Worm (Caenorhabditis elegans) whole organism, L4 larva: ENCODE results near the gene T23F11.11.

Experiments used
- D1046.2 ChIP-seq: fragments of 200-800 bp; sonication (Bioruptor generic); IDR thresholded peaks from 2 replicates; pipeline ENCODE4 v1.3.6; 2022; ENCODE audit warnings: missing genetic modification characterization, missing compliant biosample characterization
- F44E2.7 ChIP-seq: fragments of 200-800 bp; sonication (Bioruptor generic); IDR thresholded peaks from 2 replicates; pipeline ENCODE4 v2.1.2; 2022; ENCODE audit warnings: missing genetic modification characterization, missing compliant biosample characterization
- Y105C5A.15 ChIP-seq: fragments of 200-800 bp; sonication (Bioruptor generic); IDR thresholded peaks from 2 replicates; pipeline ENCODE4 v1.3.6; 2022; ENCODE audit warnings: missing genetic modification characterization, missing compliant biosample characterization
- Y48G9A.11 ChIP-seq: fragments of 200-800 bp; sonication (Bioruptor generic); IDR thresholded peaks from 2 replicates; pipeline ENCODE4 v1.3.6; 2022; ENCODE audit warnings: missing genetic modification reagents, missing genetic modification characterization, missing compliant biosample characterization
- aha-1 ChIP-seq: fragments of 150-350 bp; peaks from one replicate; lab custom pipeline; 2014; ENCODE audit warnings: missing biosample characterization, missing genetic modification characterization
- arid-1 ChIP-seq: fragments of 200-800 bp; sonication (Bioruptor generic); conservative IDR thresholded peaks from 2 replicates; pipeline ENCODE4 v1.3.6; 2022; ENCODE audit warnings: missing genetic modification reagents, missing genetic modification characterization, missing compliant biosample characterization
- ceh-20 ChIP-seq: fragments of 200-800 bp; sonication (Bioruptor generic); IDR thresholded peaks from 2 replicates; pipeline ENCODE4 v1.3.6; 2022; ENCODE audit warnings: missing genetic modification reagents, missing genetic modification characterization, missing compliant biosample characterization
- ceh-28 ChIP-seq: fragments of 150-350 bp; optimal IDR thresholded peaks from 2 replicates; lab custom pipeline; 2014; ENCODE audit warnings: missing biosample characterization, missing genetic modification reagents, missing genetic modification characterization
- ceh-32 ChIP-seq: sonication (generic microtip); optimal IDR thresholded peaks from 2 replicates; lab custom pipeline; 2016; ENCODE audit warnings: mild to moderate bottlenecking, missing genetic modification characterization, missing compliant biosample characterization; ENCODE audit not compliant: poor library complexity
- ceh-44 ChIP-seq: fragments of 200-800 bp; sonication (Bioruptor generic); IDR thresholded peaks from 2 replicates; pipeline ENCODE4 v1.3.6; 2022; ENCODE audit warnings: missing genetic modification reagents, missing genetic modification characterization, missing compliant biosample characterization
- ces-1 ChIP-seq: fragments of 150-350 bp; sonication (generic microtip); optimal IDR thresholded peaks from 4 replicates; lab custom pipeline; 2014; ENCODE audit warnings: missing biosample characterization, missing genetic modification reagents, missing genetic modification characterization
- ctbp-1 ChIP-seq: fragments of 200-800 bp; sonication (Bioruptor generic); IDR thresholded peaks from 2 replicates; pipeline ENCODE4 v1.3.6; 2022; ENCODE audit warnings: missing genetic modification reagents, missing genetic modification characterization, missing compliant biosample characterization
- daf-16 ChIP-seq, 3 experiments: sonication (generic microtip); optimal IDR thresholded peaks; 2 replicates each; lab custom pipeline; 2016 to 2017; ENCODE audit warnings: missing genetic modification characterization in 3 of 3, missing genetic modification reagents in 3 of 3, mild to moderate bottlenecking in 2 of 3, missing compliant biosample characterization in 2 of 3, missing biosample characterization in 1 of 3, moderate library complexity in 1 of 3
- daf-19 ChIP-seq: fragments of 200-800 bp; sonication (Bioruptor generic); conservative IDR thresholded peaks from 2 replicates; pipeline ENCODE4 v1.3.6; 2022; ENCODE audit warnings: missing genetic modification characterization, missing compliant biosample characterization
- daf-8 ChIP-seq: fragments of 200-800 bp; sonication (Bioruptor generic); IDR thresholded peaks from 2 replicates; pipeline ENCODE4 v1.3.6; 2022; ENCODE audit warnings: missing genetic modification characterization, missing compliant biosample characterization
- dmd-8 ChIP-seq: fragments of 200-800 bp; sonication (Bioruptor generic); IDR thresholded peaks from 2 replicates; pipeline ENCODE4 v1.3.6; 2022; ENCODE audit warnings: missing genetic modification characterization, missing compliant biosample characterization
- dmd-9 ChIP-seq: fragments of 200-800 bp; sonication (Bioruptor generic); IDR thresholded peaks from 2 replicates; pipeline ENCODE4 v1.3.6; 2022; ENCODE audit warnings: missing genetic modification reagents, missing genetic modification characterization, missing compliant biosample characterization
- dpl-1 ChIP-seq: fragments of 150-350 bp; optimal IDR thresholded peaks from 2 replicates; lab custom pipeline; 2014; ENCODE audit warnings: missing biosample characterization, missing genetic modification reagents, missing genetic modification characterization
- dve-1 ChIP-seq: sonication (generic microtip); optimal IDR thresholded peaks from 2 replicates; lab custom pipeline; 2017; ENCODE audit warnings: antibody characterized with exemption, mild to moderate bottlenecking, missing genetic modification characterization, missing compliant biosample characterization; ENCODE audit not compliant: insufficient read depth
- egl-27 ChIP-seq: sonication (generic microtip); optimal IDR thresholded peaks from 3 replicates; lab custom pipeline; 2017; ENCODE audit warnings: missing biosample characterization, missing genetic modification reagents, missing genetic modification characterization
- fkh-10 ChIP-seq: fragments of 150-350 bp; optimal IDR thresholded peaks from 2 replicates; lab custom pipeline; 2014; ENCODE audit warnings: missing biosample characterization, missing genetic modification reagents, missing genetic modification characterization
- fos-1 ChIP-seq: fragments of 150-350 bp; optimal IDR thresholded peaks from 2 replicates; lab custom pipeline; 2014; ENCODE audit warnings: missing biosample characterization, missing genetic modification characterization
- hif-1 ChIP-seq, 2 experiments: sonication (generic microtip); optimal IDR thresholded peaks; 2 replicates each; lab custom pipeline; 2016 to 2017; ENCODE audit warnings: missing compliant biosample characterization in 2 of 2, missing genetic modification characterization in 2 of 2, missing genetic modification reagents in 2 of 2, missing genotype in 2 of 2, mild to moderate bottlenecking in 1 of 2
- hlh-11 ChIP-seq: fragments of 200-800 bp; sonication (Bioruptor generic); optimal IDR thresholded peaks from 2 replicates; lab custom pipeline; 2018; ENCODE audit warnings: mild to moderate bottlenecking, missing genetic modification characterization, missing compliant biosample characterization
- hmg-1.1 ChIP-seq: fragments of 200-800 bp; sonication (Bioruptor generic); IDR thresholded peaks from 2 replicates; pipeline ENCODE4 v1.3.6; 2022; ENCODE audit warnings: missing genetic modification reagents, missing genetic modification characterization, missing compliant biosample characterization
- jun-1 ChIP-seq: fragments of 150-350 bp; optimal IDR thresholded peaks from 2 replicates; lab custom pipeline; 2014; ENCODE audit warnings: missing biosample characterization, missing genetic modification reagents, missing genetic modification characterization
- lim-7 ChIP-seq: fragments of 200-800 bp; sonication (Bioruptor generic); IDR thresholded peaks from 2 replicates; pipeline ENCODE4 v1.3.6; 2022; ENCODE audit warnings: missing genetic modification characterization, missing compliant biosample characterization
- lin-29 ChIP-seq: fragments of 200-800 bp; sonication (Bioruptor generic); IDR thresholded peaks from 2 replicates; pipeline ENCODE4 v1.3.6; 2022; ENCODE audit warnings: missing genetic modification reagents, missing genetic modification characterization, missing compliant biosample characterization
- mdt-29 ChIP-seq: fragments of 200-800 bp; sonication (Bioruptor generic); IDR thresholded peaks from 2 replicates; pipeline ENCODE4 v1.3.6; 2022; ENCODE audit warnings: missing genetic modification reagents, missing genetic modification characterization, missing compliant biosample characterization
- mes-2 ChIP-seq: sonication (generic microtip); optimal IDR thresholded peaks from 2 replicates; lab custom pipeline; 2016; ENCODE audit warnings: missing genotype, mild to moderate bottlenecking, missing genetic modification characterization, missing compliant biosample characterization; ENCODE audit not compliant: poor library complexity, severe bottlenecking
- mxl-2 ChIP-seq: fragments of 200-800 bp; sonication (Bioruptor generic); conservative IDR thresholded peaks from 2 replicates; pipeline ENCODE4 v1.3.6; 2022; ENCODE audit warnings: missing genetic modification reagents, missing genetic modification characterization, missing compliant biosample characterization
- nhr-102 ChIP-seq: sonication (generic microtip); optimal IDR thresholded peaks from 2 replicates; lab custom pipeline; 2016; ENCODE audit warnings: mild to moderate bottlenecking, missing genetic modification characterization, moderate library complexity, missing compliant biosample characterization
- nhr-11 ChIP-seq: fragments of 150-350 bp; optimal IDR thresholded peaks from 2 replicates; lab custom pipeline; 2014; ENCODE audit warnings: missing biosample characterization, missing genetic modification characterization
- php-3 ChIP-seq: fragments of 200-800 bp; sonication (Bioruptor generic); IDR thresholded peaks from 2 replicates; pipeline ENCODE4 v1.3.6; 2022; ENCODE audit warnings: missing genetic modification reagents, missing genetic modification characterization, missing compliant biosample characterization
- spr-1 ChIP-seq: sonication (generic microtip); optimal IDR thresholded peaks from 2 replicates; lab custom pipeline; 2016; ENCODE audit warnings: mild to moderate bottlenecking, missing genetic modification characterization, missing compliant biosample characterization
- spr-3 ChIP-seq: fragments of 200-800 bp; sonication (Bioruptor generic); optimal IDR thresholded peaks from 2 replicates; lab custom pipeline; 2018; ENCODE audit warnings: mild to moderate bottlenecking, missing genetic modification characterization, missing compliant biosample characterization
- tag-97 ChIP-seq: fragments of 200-800 bp; sonication (Bioruptor generic); IDR thresholded peaks from 2 replicates; pipeline ENCODE4 v1.3.6; 2022; ENCODE audit warnings: missing genetic modification characterization, missing compliant biosample characterization
- unc-130 ChIP-seq: sonication (generic microtip); optimal IDR thresholded peaks from 2 replicates; lab custom pipeline; 2016; ENCODE audit warnings: missing genetic modification reagents, missing genetic modification characterization, missing compliant biosample characterization
- unc-39 ChIP-seq: sonication (generic microtip); optimal IDR thresholded peaks from 2 replicates; lab custom pipeline; 2017; ENCODE audit warnings: missing biosample characterization, missing genetic modification characterization
- unc-62 ChIP-seq, 3 experiments: fragments of 150-350 bp in 1 of 3; sonication (generic microtip); optimal IDR thresholded peaks in 2 of 3; peaks in 1 of 3; 1 replicate in 1 of 3; 2 replicates in 2 of 3; lab custom pipeline; 2014 to 2017; ENCODE audit warnings: missing biosample characterization in 3 of 3, missing genetic modification characterization in 3 of 3, missing genetic modification reagents in 3 of 3, missing genotype in 1 of 3
- zfp-3 ChIP-seq: fragments of 200-800 bp; sonication (Bioruptor generic); conservative IDR thresholded peaks from 2 replicates; pipeline ENCODE4 v1.3.6; 2022; ENCODE audit warnings: missing genetic modification reagents, missing genetic modification characterization, missing compliant biosample characterization

T23F11.11 gene

DNA sequence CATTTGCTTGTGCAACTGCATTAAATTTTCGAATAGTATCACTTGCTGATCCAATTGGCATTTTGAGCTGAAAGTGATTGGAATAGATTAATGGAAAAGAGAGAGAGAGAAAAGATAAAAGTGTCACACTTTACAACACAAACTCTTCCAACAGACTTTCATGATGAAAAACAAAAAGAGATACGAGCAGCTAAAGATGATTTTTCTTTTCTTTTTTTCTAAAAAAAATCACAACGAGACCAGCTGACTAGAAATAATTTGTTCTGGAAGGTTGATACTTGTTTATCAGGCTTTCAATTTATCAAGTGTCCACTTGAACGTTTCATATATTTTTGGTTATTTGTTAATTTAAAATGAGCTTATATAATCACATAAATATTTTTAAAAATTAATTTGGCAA, 15.7 kb upstream of the T23F11.11 start:
- TF ChIP-seq nhr-11 (tag; lab: Kevin White, UChicago) (peak; percentile 50), hif-1 (tag; optimal IDR thresholded peaks at IDR 0.05; lab: Kevin White, UChicago) (peak in 1 of 2 experiments; percentile 15), daf-16 (GFP tag; optimal IDR thresholded peaks at IDR 0.05; lab: Kevin White, UChicago) (peak in 1 of 2 experiments; percentile 87), daf-16 (tag; optimal IDR thresholded peaks at IDR 0.05; lab: Kevin White, UChicago) (no peak), tag-97 (GFP tag; lab: Robert Waterston, UW) (no peak), unc-62 (GFP tag; optimal IDR thresholded peaks at IDR 0.05 in 1 of 2; lab: Kevin White, UChicago) (peak in 1 of 2 experiments; percentile 42), unc-62 (tag; optimal IDR thresholded peaks at IDR 0.05; lab: Kevin White, UChicago) (no peak), ceh-20 (GFP tag; lab: Robert Waterston, UW) (no peak), zfp-3 (no peak), dmd-8 (no peak), jun-1 (tag; lab: Kevin White, UChicago) (no peak), dpl-1 (GFP tag; lab: Kevin White, UChicago) (no peak)

- TF ChIP-seq daf-8 (GFP tag; lab: Robert Waterston, UW) (no peak), Y48G9A.11 (GFP tag; lab: Robert Waterston, UW) (no peak), D1046.2 (no peak), ceh-28 (tag; lab: Kevin White, UChicago) (no peak), nhr-102 (tag; lab: Kevin White, UChicago) (no peak), aha-1 (tag; lab: Kevin White, UChicago) (peak; percentile 97)
These were observed 8.6 kb upstream of the T23F11.11 start, which contains the start of gene srg-11 for ce11 chrIII:4679963-4680484. srg-11 (plus strand) TSS chrIII:4680013.

DNA sequence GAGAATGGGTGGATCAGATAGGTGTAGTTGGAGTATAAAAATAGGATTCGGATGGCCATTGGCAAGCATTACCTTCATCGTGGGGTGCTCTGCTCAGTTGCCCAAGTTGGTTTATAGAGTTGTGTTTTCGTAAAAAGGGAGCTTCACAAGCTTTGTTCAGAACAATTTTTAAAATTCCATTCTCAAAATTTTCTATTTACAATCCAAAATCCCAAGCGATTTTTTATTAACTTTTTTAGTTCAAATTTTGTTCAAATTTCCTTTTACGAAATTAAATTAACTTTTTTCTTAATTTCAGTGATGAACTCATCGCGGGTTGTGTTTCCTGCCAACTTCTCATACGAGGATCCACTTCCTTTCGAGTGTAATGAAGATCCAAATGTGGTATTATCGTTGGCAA, 6.1 kb upstream of the T23F11.11 start, which contains the start of gene srg-10:
TSS of gene srg-10 (plus strand) at position 301 of the 400 bp plus-strand sequence.
- TF ChIP-seq Y105C5A.15, result no peak
- TF ChIP-seq arid-1 (GFP tag; lab: Robert Waterston, UW), result no peak
- no peak for TF ChIP-seq unc-39
- TF ChIP-seq lim-7 (GFP tag; lab: Robert Waterston, UW), result no peak
- no peak for TF ChIP-seq ceh-20 (GFP tag; lab: Robert Waterston, UW)
- TF ChIP-seq mxl-2 (GFP tag; lab: Robert Waterston, UW), result no peak

DNA sequence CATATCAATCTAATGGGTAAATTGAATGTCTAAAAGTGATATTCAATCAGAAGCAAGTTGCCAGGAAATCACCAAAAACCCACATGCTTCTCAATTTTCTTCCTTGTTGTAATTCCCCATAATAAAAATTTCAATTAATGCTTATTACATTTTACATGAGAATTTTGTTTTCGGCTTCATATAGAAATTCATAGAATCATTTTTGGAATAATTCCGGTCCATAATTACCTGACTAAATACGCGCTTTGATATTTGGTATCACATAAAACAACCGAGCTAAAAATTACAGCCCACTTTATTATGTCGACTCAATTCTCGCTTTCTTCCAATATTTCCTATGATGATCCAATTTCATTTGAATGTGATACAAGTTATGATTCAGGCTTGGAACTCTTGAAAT, 558 bp upstream of the T23F11.11 start, which contains the start of gene srg-13:
TSS of gene srg-13 (plus strand) at position 301 of the 400 bp plus-strand sequence.
- TF ChIP-seq ces-1, result no peak

DNA sequence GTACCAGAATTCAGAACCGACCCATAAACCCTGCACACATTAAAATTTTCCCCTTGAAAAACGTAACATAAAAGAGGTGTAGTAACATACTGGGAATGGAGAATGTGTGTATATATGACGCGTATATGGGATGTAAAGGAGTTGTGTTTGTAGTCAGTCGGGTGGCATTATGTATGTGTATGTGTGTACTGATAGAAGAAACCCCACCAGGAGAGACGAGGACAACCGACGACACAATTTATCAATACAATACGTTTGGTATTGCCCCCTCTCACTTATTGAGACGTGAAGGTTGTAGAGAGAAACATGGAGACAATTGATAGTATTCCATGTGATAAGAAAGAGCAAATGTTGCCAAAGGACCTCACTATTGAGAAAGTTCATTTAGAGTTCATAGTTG, 3.3 kb downstream of the T23F11.11 start:
- TF ChIP-seq unc-130 (GFP tag; lab: Kevin White, UChicago), result no peak
- TF ChIP-seq egl-27, result no peak
- TF ChIP-seq hif-1 (tag; optimal IDR thresholded peaks at IDR 0.05; lab: Kevin White, UChicago), result no peak
- no peak for TF ChIP-seq fos-1 (tag; lab: Kevin White, UChicago)
- no peak for TF ChIP-seq ceh-32 (tag; lab: Kevin White, UChicago)
- no peak for TF ChIP-seq lin-29
- no peak for TF ChIP-seq daf-8 (GFP tag; lab: Robert Waterston, UW)
- TF ChIP-seq mes-2 (tag; lab: Kevin White, UChicago), result no peak
- no peak for TF ChIP-seq hlh-11 (tag; lab: Kevin White, UChicago)
- no peak for TF ChIP-seq spr-1 (tag; lab: Kevin White, UChicago)
- no peak for TF ChIP-seq dmd-9 (GFP tag; lab: Robert Waterston, UW)
- no peak for TF ChIP-seq dpl-1 (GFP tag; lab: Kevin White, UChicago)
- TF ChIP-seq mxl-2 (GFP tag; lab: Robert Waterston, UW), result no peak
- TF ChIP-seq dve-1 (tag; lab: Kevin White, UChicago), result peak; percentile 21
- no peak for TF ChIP-seq php-3
- TF ChIP-seq ctbp-1 (GFP tag; lab: Robert Waterston, UW), result no peak
- TF ChIP-seq dmd-8, result no peak
- no peak for TF ChIP-seq Y48G9A.11 (GFP tag; lab: Robert Waterston, UW)
- TF ChIP-seq aha-1 (tag; lab: Kevin White, UChicago), result peak; percentile 66
- TF ChIP-seq fkh-10 (GFP tag; lab: Kevin White, UChicago), result no peak
- TF ChIP-seq hmg-1.1 (GFP tag; lab: Robert Waterston, UW), result no peak
- TF ChIP-seq mdt-29, result no peak
- TF ChIP-seq Y105C5A.15, result no peak
- no peak for TF ChIP-seq spr-3 (GFP tag; lab: Kevin White, UChicago)
- no peak for TF ChIP-seq ceh-44 (GFP tag; lab: Robert Waterston, UW)
- TF ChIP-seq daf-19 (GFP tag; lab: Robert Waterston, UW), result no peak
- no peak for TF ChIP-seq F44E2.7 (GFP tag; lab: Robert Waterston, UW)
